Fruit fly (Drosophila melanogaster): ENCODE data around the gene Sh.

The Sh gene

dm6 chrX:17910941-17911703, 151.9 kb downstream of the Sh start, which contains the start of gene CG6847 (continued):
- TF ChIP-seq CG14050 (GFP tag; IDR thresholded peaks at IDR 0.05) (0 out of 3 replicates have a peak, but pooled peaks have one; percentile 9), CG13296 (GFP tag; optimal IDR thresholded peaks at IDR 0.05) (peak; percentile 22), z (GFP tag; IDR thresholded peaks at IDR 0.05) (peak; percentile 66; the same call in 1 of the 3 replicates), twi (tag; optimal IDR thresholded peaks at IDR 0.05) (peak; percentile 67), CG18599 (GFP tag; optimal IDR thresholded peaks at IDR 0.05) (peak; percentile 61), fd3F (GFP tag; optimal IDR thresholded peaks at IDR 0.05) (no peak), CG10209 (GFP tag; optimal IDR thresholded peaks at IDR 0.05) (peak; percentile 46), CG13424 (tag; optimal IDR thresholded peaks at IDR 0.05) (peak; percentile 61), hb (GFP tag; IDR thresholded peaks at IDR 0.05; ENCODE audit: partially characterized antibody) (no peak), CG10979 (tag; optimal IDR thresholded peaks at IDR 0.05) (peak; percentile 57), CG16863 (GFP tag; optimal IDR thresholded peaks at IDR 0.05) (peak; percentile 18), eyg (GFP tag; optimal IDR thresholded peaks at IDR 0.05) (no peak), CG11696 (GFP tag; IDR thresholded peaks at IDR 0.05) (0 out of 2 replicates have a peak, but pooled peaks have one; percentile 21), chn (GFP tag; optimal IDR thresholded peaks at IDR 0.05) (peak; percentile 5), pfk (GFP tag; optimal IDR thresholded peaks at IDR 0.05) (no peak), crp (GFP tag; optimal IDR thresholded peaks at IDR 0.05) (peak in 1 of 2 experiments; percentile 10), unc-4 (GFP tag; IDR thresholded peaks at IDR 0.05; ENCODE audit: partially characterized antibody) (no peak), CG43689 (GFP tag; IDR thresholded peaks at IDR 0.05) (no peak), CG15269 (tag; optimal IDR thresholded peaks at IDR 0.05) (peak; percentile 80), chm (GFP tag; IDR thresholded peaks at IDR 0.05) (peak; percentile 68; the same call in 1 of the 2 replicates), CG18764 (GFP tag; optimal IDR thresholded peaks at IDR 0.05) (peak; percentile 27), CG31388 (GFP tag; optimal IDR thresholded peaks at IDR 0.05) (no peak), CG6791 (GFP tag; IDR thresholded peaks at IDR 0.05; ENCODE audit: partially characterized antibody) (peak; percentile 47; the same call in 1 of the 3 replicates), HmgZ (tag; optimal IDR thresholded peaks at IDR 0.05) (no peak), Rfx (GFP tag; IDR thresholded peaks at IDR 0.05) (peak; percentile 64), kay (GFP tag; optimal IDR thresholded peaks at IDR 0.05) (peak; percentile 32), CG11723 (GFP tag; optimal IDR thresholded peaks at IDR 0.05) (peak; percentile 39), pho (GFP tag; optimal IDR thresholded peaks at IDR 0.05) (no peak), Ptx1 (GFP tag; IDR thresholded peaks at IDR 0.05) (peak; percentile 69), croc (GFP tag; conservative IDR thresholded peaks at IDR 0.05) (peak; percentile 46), nau (GFP tag; optimal IDR thresholded peaks at IDR 0.05) (no peak), chif (GFP tag; optimal IDR thresholded peaks at IDR 0.05) (peak in 1 of 2 experiments; percentile 12), CG1602 (GFP tag; optimal IDR thresholded peaks at IDR 0.05) (peak; percentile 62), CG2712 (tag; optimal IDR thresholded peaks at IDR 0.05) (peak; percentile 76), CG11456 (GFP tag; IDR thresholded peaks at IDR 0.05) (peak; percentile 53; the same call in 1 of the 3 replicates), wdn (GFP tag; IDR thresholded peaks at IDR 0.05) (0 out of 2 replicates have a peak, but pooled peaks have one; percentile 21), CG10565 (GFP tag; optimal IDR thresholded peaks at IDR 0.05) (no peak), CG14441 (GFP tag; IDR thresholded peaks at IDR 0.05) (peak; percentile 69), CoRest (tag; optimal IDR thresholded peaks at IDR 0.05) (peak; percentile 88), ssp (GFP tag; IDR thresholded peaks at IDR 0.05) (peak; percentile 37; the same call in 1 of the 2 replicates), CG17829 (tag; optimal IDR thresholded peaks at IDR 0.05) (peak; percentile 69), CG2116 (GFP tag; optimal IDR thresholded peaks at IDR 0.05) (peak; percentile 28), gce (GFP tag; IDR thresholded peaks at IDR 0.05) (0 out of 3 replicates have a peak, but pooled peaks have one; percentile 23), CG8924 (tag; optimal IDR thresholded peaks at IDR 0.05) (peak; percentile 71), zfh1 (GFP tag; IDR thresholded peaks at IDR 0.05) (0 out of 3 replicates have a peak, but pooled peaks have one; percentile 4), CG11247 (GFP tag; IDR thresholded peaks at IDR 0.05) (peak; percentile 31; the same call in 1 of the 2 replicates), luna (GFP tag; optimal IDR thresholded peaks at IDR 0.05) (no peak), Nf-YB (GFP tag; optimal IDR thresholded peaks at IDR 0.05) (peak; percentile 63)

All from whole organism, embryonic.